Worm (Caenorhabditis elegans) whole organism, late embryonic: ENCODE measurements around the gene ZK287.1.

Experiments used
- ceh-9 ChIP-seq: sonication (generic microtip); optimal IDR thresholded peaks from 2 replicates; lab custom pipeline; 2016; ENCODE audit warnings: mild to moderate bottlenecking, missing genetic modification characterization, inconsistent platforms, missing compliant biosample characterization
- che-1 ChIP-seq: sonication (generic microtip); optimal IDR thresholded peaks from 2 replicates; lab custom pipeline; 2016; ENCODE audit warnings: mild to moderate bottlenecking, missing genetic modification characterization, missing compliant biosample characterization
- elt-2 ChIP-seq: sonication (generic microtip); optimal IDR thresholded peaks from 2 replicates; lab custom pipeline; 2016; ENCODE audit warnings: missing genetic modification reagents, missing genetic modification characterization, missing compliant biosample characterization
- elt-4 ChIP-seq: sonication (generic microtip); optimal IDR thresholded peaks from 2 replicates; lab custom pipeline; 2016; ENCODE audit warnings: missing genetic modification characterization, missing compliant biosample characterization
- ets-4 ChIP-seq: sonication (generic microtip); optimal IDR thresholded peaks from 2 replicates; lab custom pipeline; 2016; ENCODE audit warnings: missing genetic modification characterization, missing compliant biosample characterization
- hlh-30 ChIP-seq: sonication (generic microtip); optimal IDR thresholded peaks from 2 replicates; lab custom pipeline; 2017; ENCODE audit warnings: antibody characterized with exemption, missing genetic modification characterization, missing compliant biosample characterization; ENCODE audit not compliant: insufficient read depth
- npax-4 ChIP-seq: sonication (generic microtip); optimal IDR thresholded peaks from 2 replicates; lab custom pipeline; 2016; ENCODE audit warnings: missing genetic modification characterization, missing compliant biosample characterization
- pqm-1 ChIP-seq: sonication (generic microtip); optimal IDR thresholded peaks from 2 replicates; lab custom pipeline; 2016; ENCODE audit warnings: missing genetic modification characterization, missing compliant biosample characterization
- rnt-1 ChIP-seq: sonication (generic microtip); optimal IDR thresholded peaks from 2 replicates; lab custom pipeline; 2016; ENCODE audit warnings: missing genetic modification characterization, missing compliant biosample characterization
- sdc-2 ChIP-seq: sonication (generic microtip); optimal IDR thresholded peaks from 2 replicates; lab custom pipeline; 2016; ENCODE audit warnings: missing genotype, missing genetic modification characterization, missing compliant biosample characterization
- sox-4 ChIP-seq: sonication (generic microtip); optimal IDR thresholded peaks from 2 replicates; lab custom pipeline; 2017; ENCODE audit warnings: mild to moderate bottlenecking, missing genetic modification characterization, inconsistent platforms, missing compliant biosample characterization

ce11 chrV:9625122-9625521 lies 41.4 kb upstream of the ZK287.1 start, which contains the start of gene idpc-4:
- TF ChIP-seq sdc-2 (tag; lab: Kevin White, UChicago) (no peak), ets-4 (tag; lab: Kevin White, UChicago) (no peak), sox-4 (tag; lab: Kevin White, UChicago) (no peak), elt-2 (no peak), rnt-1 (tag; lab: Kevin White, UChicago) (no peak), pqm-1 (tag; lab: Kevin White, UChicago) (no peak), hlh-30 (tag; lab: Kevin White, UChicago) (no peak), che-1 (no peak), elt-4 (tag; lab: Kevin White, UChicago) (no peak), ceh-9 (tag; lab: Kevin White, UChicago) (no peak), npax-4 (no peak)
